Fruit fly (Drosophila melanogaster) whole organism, adult: ENCODE results near the gene CG18766.

Source experiments
- CG11617 ChIP-seq: fragments of 200-800 bp; sonication (Bioruptor generic); optimal IDR thresholded peaks from 2 replicates; lab custom pipeline; 2017; ENCODE audit warnings: mild to moderate bottlenecking, missing biosample characterization, missing genetic modification reagents, missing genetic modification characterization
- CG12768 ChIP-seq: fragments of 200-800 bp; sonication (Bioruptor generic); optimal IDR thresholded peaks from 2 replicates; lab custom pipeline; 2017; ENCODE audit warnings: missing biosample characterization, missing genetic modification characterization, mild to moderate bottlenecking, moderate library complexity, missing genetic modification reagents
- CG14711 ChIP-seq: fragments of 200-800 bp; sonication (Bioruptor generic); optimal IDR thresholded peaks from 2 replicates; lab custom pipeline; 2018; ENCODE audit warnings: missing biosample characterization, mild to moderate bottlenecking, missing genetic modification characterization, moderate library complexity
- CG1620 ChIP-seq: fragments of 200-800 bp; sonication (Bioruptor generic); optimal IDR thresholded peaks from 2 replicates; lab custom pipeline; 2016; ENCODE audit warnings: missing biosample characterization, missing genetic modification characterization
- CG33017 ChIP-seq: fragments of 200-800 bp; sonication (Bioruptor generic); optimal IDR thresholded peaks from 2 replicates; lab custom pipeline; 2018; ENCODE audit warnings: missing biosample characterization, mild to moderate bottlenecking, missing genetic modification characterization, moderate library complexity
- CG5204 ChIP-seq: fragments of 200-800 bp; sonication (Bioruptor generic); optimal IDR thresholded peaks from 2 replicates; lab custom pipeline; 2016; ENCODE audit warnings: missing biosample characterization, missing genetic modification characterization
- CG7045 ChIP-seq: fragments of 200-800 bp; sonication (Bioruptor generic); optimal IDR thresholded peaks from 2 replicates; lab custom pipeline; 2017; ENCODE audit warnings: missing biosample characterization, mild to moderate bottlenecking, missing genetic modification characterization
- CG7101 ChIP-seq: fragments of 200-800 bp; sonication (Bioruptor generic); optimal IDR thresholded peaks from 2 replicates; lab custom pipeline; 2018; ENCODE audit warnings: missing biosample characterization, mild to moderate bottlenecking, missing genetic modification characterization, moderate library complexity
- Clk ChIP-seq: fragments of 200-800 bp; sonication (Bioruptor generic); optimal IDR thresholded peaks from 2 replicates; lab custom pipeline; 2017; ENCODE audit warnings: missing biosample characterization, missing genetic modification characterization
- Crg-1 ChIP-seq: fragments of 200-800 bp; sonication (Bioruptor generic); optimal IDR thresholded peaks from 2 replicates; lab custom pipeline; 2016; ENCODE audit warnings: missing biosample characterization, missing genetic modification characterization
- Hr96 ChIP-seq: fragments of 200-800 bp; sonication (Bioruptor generic); optimal IDR thresholded peaks from 2 replicates; lab custom pipeline; 2016; ENCODE audit warnings: missing biosample characterization, missing genetic modification characterization
- Mnt ChIP-seq: fragments of 200-800 bp; sonication (Bioruptor generic); optimal IDR thresholded peaks from 2 replicates; lab custom pipeline; 2016; ENCODE audit warnings: missing biosample characterization, mild to moderate bottlenecking, missing genetic modification characterization
- bab1 ChIP-seq: fragments of 200-800 bp; sonication (Bioruptor generic); optimal IDR thresholded peaks from 3 replicates; lab custom pipeline; 2019; ENCODE audit warnings: missing biosample characterization, mild to moderate bottlenecking, missing genetic modification characterization, moderate library complexity
- cic ChIP-seq: fragments of 200-800 bp; sonication (Bioruptor generic); optimal IDR thresholded peaks from 2 replicates; lab custom pipeline; 2017; ENCODE audit warnings: missing biosample characterization, mild to moderate bottlenecking, missing genetic modification characterization, moderate library complexity
- cnc ChIP-seq, 2 experiments: fragments of >200 bp; optimal IDR thresholded peaks; 2 replicates each; lab custom pipeline; 2017
- kay ChIP-seq: fragments of 200-800 bp; sonication (Bioruptor generic); peaks from one replicate; lab custom pipeline; 2016; ENCODE audit warnings: missing biosample characterization, missing genetic modification characterization, borderline replicate concordance
- ovo ChIP-seq: fragments of 200-800 bp; sonication (Bioruptor generic); optimal IDR thresholded peaks from 2 replicates; lab custom pipeline; 2016; ENCODE audit warnings: missing biosample characterization, missing genetic modification characterization
- pad ChIP-seq: fragments of 200-800 bp; sonication (Bioruptor generic); optimal IDR thresholded peaks from 3 replicates; lab custom pipeline; 2017; ENCODE audit warnings: missing biosample characterization, missing genetic modification characterization, mild to moderate bottlenecking, moderate library complexity, missing genetic modification reagents
- tj ChIP-seq: fragments of 200-800 bp; sonication (Bioruptor generic); optimal IDR thresholded peaks from 3 replicates; lab custom pipeline; 2017; ENCODE audit warnings: missing biosample characterization, mild to moderate bottlenecking, missing genetic modification characterization, moderate library complexity
- toe ChIP-seq: fragments of 200-800 bp; sonication (Bioruptor generic); optimal IDR thresholded peaks from 2 replicates; lab custom pipeline; 2016; ENCODE audit warnings: missing biosample characterization, missing genetic modification characterization

CG18766 gene

DNA sequence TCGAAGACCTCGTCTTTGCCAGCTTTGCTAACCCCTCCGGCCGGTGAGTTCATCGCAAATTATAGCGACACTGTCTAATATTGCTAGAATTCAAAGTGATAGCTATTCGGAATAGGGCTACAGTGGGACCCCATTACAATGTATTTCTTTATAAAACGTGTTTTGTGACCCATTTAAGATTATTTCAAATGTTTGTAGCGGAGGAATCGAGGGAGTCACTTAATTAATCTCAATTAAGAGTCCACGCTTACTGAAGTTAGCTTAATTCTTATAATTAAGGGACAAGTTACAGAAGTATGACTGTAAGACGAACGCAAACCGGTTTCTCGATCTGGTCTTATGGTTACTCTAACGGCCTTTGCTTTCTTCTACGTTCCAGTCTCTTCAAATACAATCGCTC is 44.6 kb upstream of the CG18766 start:
- TF ChIP-seq bab1 (GFP tag; lab: Kevin White, UChicago) (no peak), kay (GFP tag; lab: Kevin White, UChicago) (no peak), CG5204 (GFP tag; lab: Kevin White, UChicago) (no peak), CG7101 (tag; lab: Kevin White, UChicago) (peak; percentile 7), pad (no peak), ovo (GFP tag; lab: Kevin White, UChicago) (no peak), CG33017 (tag; lab: Kevin White, UChicago) (peak; percentile 19), Mnt (GFP tag; lab: Kevin White, UChicago) (no peak), cnc (optimal IDR thresholded peaks at IDR 0.05; lab: Kevin White, UChicago) (no peak), CG14711 (tag; lab: Kevin White, UChicago) (peak; percentile 1), CG7045 (GFP tag; lab: Kevin White, UChicago) (no peak), CG12768 (GFP tag; lab: Kevin White, UChicago) (no peak), Clk (GFP tag; lab: Kevin White, UChicago) (no peak), Crg-1 (GFP tag; lab: Kevin White, UChicago) (no peak)

DNA sequence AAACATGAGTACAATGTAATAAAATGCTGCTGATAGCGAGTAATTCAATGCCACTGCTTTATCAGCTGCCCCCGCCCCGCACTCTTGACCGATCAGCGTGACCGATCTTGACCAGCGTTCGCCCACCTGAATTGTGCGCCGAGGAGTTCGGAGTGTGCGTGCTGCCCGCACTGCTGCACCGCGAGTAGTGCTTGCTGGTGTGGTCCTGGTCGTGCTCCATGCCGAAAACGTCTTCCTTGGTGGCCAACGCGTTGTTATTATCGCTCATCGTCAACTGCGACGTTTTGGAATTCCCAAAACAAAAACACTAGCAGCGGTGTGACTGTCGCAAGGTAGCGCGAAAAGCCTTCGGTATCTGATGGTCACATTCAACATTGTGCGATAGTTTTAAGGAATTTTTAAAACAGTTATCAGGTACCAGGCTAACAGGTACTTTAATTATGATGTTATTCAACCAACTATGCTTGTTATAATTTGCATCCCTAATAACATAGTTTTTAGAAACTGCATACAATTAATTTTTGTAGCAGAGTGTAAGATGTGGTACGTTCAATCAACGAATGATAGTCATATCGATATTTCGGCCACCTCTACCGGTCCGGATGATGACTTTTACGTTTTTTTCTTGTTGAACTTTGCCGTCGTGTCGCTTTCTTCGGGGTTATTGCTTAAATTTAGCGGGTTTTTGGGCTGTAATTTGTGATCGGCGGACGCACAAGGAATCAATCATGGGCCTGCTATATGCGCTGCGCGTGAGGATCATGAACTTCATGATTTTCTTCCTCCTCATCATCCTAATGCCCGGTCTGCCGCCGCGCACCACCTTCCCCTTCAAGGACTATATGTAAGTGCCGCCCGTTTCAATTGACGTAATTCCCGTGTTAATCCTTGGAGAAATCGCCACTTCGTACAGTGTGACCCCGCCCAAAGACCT is 43.4 kb upstream of the CG18766 start, which contains the start of the genes bigmax and Hmu:
Gene bigmax, minus strand, starts transcription at position 325 of the 934 bp plus-strand sequence.
Gene Hmu, plus strand, starts transcription at position 568 of the 934 bp plus-strand sequence.
- TF ChIP-seq ovo (GFP tag; lab: Kevin White, UChicago) (no peak), Clk (GFP tag; lab: Kevin White, UChicago) (peak; percentile 70), CG1620 (peak; percentile 81), Crg-1 (GFP tag; lab: Kevin White, UChicago) (peak; percentile 71), Mnt (GFP tag; lab: Kevin White, UChicago) (peak; percentile 83), CG12768 (GFP tag; lab: Kevin White, UChicago) (peak; percentile 34), CG11617 (peak; percentile 71), bab1 (GFP tag; lab: Kevin White, UChicago) (peak; percentile 80), CG33017 (tag; lab: Kevin White, UChicago) (peak; percentile 50), CG7045 (GFP tag; lab: Kevin White, UChicago) (peak; percentile 79), cic (peak; percentile 78), kay (GFP tag; lab: Kevin White, UChicago) (no peak), pad (peak; percentile 56), Hr96 (peak; percentile 77), cnc (optimal IDR thresholded peaks at IDR 0.05; lab: Kevin White, UChicago) (peak in 1 of 2 experiments; percentile 72), toe (peak; percentile 89), CG14711 (tag; lab: Kevin White, UChicago) (peak; percentile 73), tj (GFP tag; lab: Kevin White, UChicago) (peak; percentile 96), CG5204 (GFP tag; lab: Kevin White, UChicago) (peak; percentile 74), CG7101 (tag; lab: Kevin White, UChicago) (peak; percentile 78)

DNA sequence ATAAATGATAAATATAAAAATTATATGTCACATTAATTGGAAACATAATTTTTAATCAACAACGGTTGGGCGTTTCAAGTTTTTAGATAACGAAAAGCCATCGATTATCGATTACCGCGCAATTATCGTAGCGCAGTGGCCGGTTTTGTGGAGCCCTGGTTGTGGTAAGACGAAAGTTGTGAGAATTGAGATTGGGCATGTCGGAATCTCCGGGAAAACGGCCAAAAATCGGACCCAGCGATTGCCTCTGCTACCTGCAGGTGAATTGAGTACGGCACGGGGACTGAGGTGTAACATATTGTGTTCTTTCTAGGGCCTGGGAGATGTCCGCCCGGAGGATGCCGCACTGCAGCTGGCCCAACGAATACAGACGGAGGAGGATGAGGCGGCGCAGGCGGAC is 38.6 kb upstream of the CG18766 start, which contains the start of gene CG3368:
Gene CG3368, plus strand, starts transcription at position 136 of the 400 bp plus-strand sequence.
- TF ChIP-seq Crg-1 (GFP tag; lab: Kevin White, UChicago) (no peak), Mnt (GFP tag; lab: Kevin White, UChicago) (peak; percentile 54)

DNA sequence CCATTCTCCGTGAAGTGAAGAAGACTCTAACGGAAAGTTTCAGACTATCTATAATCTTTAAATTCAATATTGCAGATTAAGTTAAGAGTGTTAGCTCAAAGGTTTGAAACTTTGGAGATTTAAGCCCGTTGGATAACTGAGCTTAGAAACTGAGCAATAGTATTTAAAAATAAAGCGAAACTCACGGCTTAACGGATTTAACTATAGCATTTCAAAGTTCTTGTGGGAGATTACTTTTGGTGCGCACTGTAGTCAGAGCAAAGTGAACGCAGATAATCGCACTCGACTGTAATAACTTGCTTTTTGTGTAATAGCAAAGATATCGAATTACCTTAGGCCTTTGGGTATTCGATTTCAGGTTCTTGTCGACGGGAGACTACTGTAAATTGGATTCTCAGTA is 37.2 kb upstream of the CG18766 start, which contains the start of gene mrt:
Gene mrt, minus strand, starts transcription at position 376 of the 400 bp plus-strand sequence.
- TF ChIP-seq Mnt (GFP tag; lab: Kevin White, UChicago) (peak; percentile 21), toe (peak; percentile 76), ovo (GFP tag; lab: Kevin White, UChicago) (no peak), CG11617 (peak; percentile 85), CG5204 (GFP tag; lab: Kevin White, UChicago) (peak; percentile 84), Hr96 (peak; percentile 70), tj (GFP tag; lab: Kevin White, UChicago) (peak; percentile 62), pad (peak; percentile 48), CG7101 (tag; lab: Kevin White, UChicago) (peak; percentile 75), CG12768 (GFP tag; lab: Kevin White, UChicago) (peak; percentile 51), kay (GFP tag; lab: Kevin White, UChicago) (no peak), cic (no peak), CG14711 (tag; lab: Kevin White, UChicago) (peak; percentile 72), Clk (GFP tag; lab: Kevin White, UChicago) (peak; percentile 59), cnc (optimal IDR thresholded peaks at IDR 0.05; lab: Kevin White, UChicago) (no peak), CG7045 (GFP tag; lab: Kevin White, UChicago) (peak; percentile 68), Crg-1 (GFP tag; lab: Kevin White, UChicago) (peak; percentile 41), bab1 (GFP tag; lab: Kevin White, UChicago) (peak; percentile 74), CG1620 (peak; percentile 67), CG33017 (tag; lab: Kevin White, UChicago) (peak; percentile 78)

DNA sequence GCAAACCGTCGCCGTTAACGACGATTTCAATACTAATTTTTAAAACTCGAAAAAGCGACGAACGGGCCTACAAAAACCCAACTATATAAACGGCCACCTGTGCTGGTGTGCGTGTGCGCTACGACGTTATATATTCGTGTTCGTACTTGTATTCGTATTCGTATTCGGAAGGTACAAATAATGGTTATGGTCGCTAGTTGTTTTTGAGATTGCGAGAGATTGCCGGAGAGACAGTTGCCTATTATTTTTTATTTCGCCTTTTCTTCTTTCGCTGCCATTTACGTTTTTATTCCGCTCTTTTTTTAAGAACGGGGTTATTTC is 36.7 kb upstream of the CG18766 start:
- no peak for TF ChIP-seq bab1 (GFP tag; lab: Kevin White, UChicago)
- TF ChIP-seq cic = peak; percentile 30
- TF ChIP-seq Mnt (GFP tag; lab: Kevin White, UChicago) = peak; percentile 16
- TF ChIP-seq Hr96 = peak; percentile 4
